Fruit fly (Drosophila melanogaster): Measurements from ENCODE around the gene Eip75B.

Eip75B gene

DNA sequence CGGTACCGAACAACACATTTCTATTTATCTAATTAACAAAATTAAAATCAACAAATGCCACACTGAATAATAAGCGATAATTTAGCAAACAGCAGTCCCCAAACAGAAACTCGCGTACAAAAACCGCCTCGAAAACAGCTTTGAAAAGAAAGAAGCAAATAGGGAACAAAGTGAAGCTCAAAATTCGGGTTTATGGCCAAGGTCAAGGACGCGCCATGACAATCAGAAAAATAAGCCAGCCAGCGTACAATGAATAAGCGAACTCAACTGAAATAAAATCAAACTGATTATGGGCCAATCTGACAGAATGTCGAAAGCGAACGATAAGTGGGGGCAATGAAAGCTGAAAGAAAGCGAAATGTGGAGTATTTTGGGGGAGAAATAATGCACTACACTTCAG is 143.0 kb downstream of the Eip75B start:
- no peak for TF ChIP-seq pan (optimal IDR thresholded peaks at IDR 0.05)
- peak; percentile 9 for TF ChIP-seq h (GFP tag; optimal IDR thresholded peaks at IDR 0.05)
- TF ChIP-seq CrebA (GFP tag; optimal IDR thresholded peaks at IDR 0.05; ENCODE audit: borderline replicate concordance) = peak; percentile 7
- TF ChIP-seq sv (GFP tag; optimal IDR thresholded peaks at IDR 0.05) = no peak
- TF ChIP-seq lola (GFP tag; optimal IDR thresholded peaks at IDR 0.05) = no peak
- no peak for TF ChIP-seq ey (GFP tag; optimal IDR thresholded peaks at IDR 0.05)
- no peak for TF ChIP-seq Vsx2 (GFP tag; optimal IDR thresholded peaks at IDR 0.05; ENCODE audit: partially characterized antibody)
- TF ChIP-seq CG32264 (GFP tag; optimal IDR thresholded peaks at IDR 0.05) = no peak
- no peak for TF ChIP-seq Hr83 (GFP tag; optimal IDR thresholded peaks at IDR 0.05; ENCODE audit: poor library complexity, severe bottlenecking)
- TF ChIP-seq Hr78 (GFP tag; optimal IDR thresholded peaks at IDR 0.05) = no peak
- no peak for TF ChIP-seq Myc (optimal IDR thresholded peaks at IDR 0.05)
- TF ChIP-seq Dfd (GFP tag; optimal IDR thresholded peaks at IDR 0.05) = no peak
- TF ChIP-seq dl (GFP tag; optimal IDR thresholded peaks at IDR 0.05; ENCODE audit: insufficient read depth in 1 of 2, partially characterized antibody in 2 of 2) = no peak
- no peak for TF ChIP-seq HLH106 (tag; optimal IDR thresholded peaks at IDR 0.05)
- TF ChIP-seq sage (GFP tag; optimal IDR thresholded peaks at IDR 0.05) = no peak
- TF ChIP-seq Hnf4 (GFP tag; optimal IDR thresholded peaks at IDR 0.05) = no peak
- TF ChIP-seq tai (GFP tag; optimal IDR thresholded peaks at IDR 0.05) = peak; percentile 35
- no peak for TF ChIP-seq Sp1 (GFP tag; optimal IDR thresholded peaks at IDR 0.05)
- no peak for TF ChIP-seq Rel (GFP tag; optimal IDR thresholded peaks at IDR 0.05)
- TF ChIP-seq Rel (tag; optimal IDR thresholded peaks at IDR 0.05) = peak; percentile 17
- no peak for TF ChIP-seq OdsH (GFP tag; optimal IDR thresholded peaks at IDR 0.05)
- TF ChIP-seq br (GFP tag; optimal IDR thresholded peaks at IDR 0.05) = no peak
- no peak for TF ChIP-seq Mio (GFP tag; optimal IDR thresholded peaks at IDR 0.05)
- no peak for TF ChIP-seq dmrt93B (GFP tag; optimal IDR thresholded peaks at IDR 0.05)
- no peak for TF ChIP-seq usp (GFP tag; optimal IDR thresholded peaks at IDR 0.05)

DNA sequence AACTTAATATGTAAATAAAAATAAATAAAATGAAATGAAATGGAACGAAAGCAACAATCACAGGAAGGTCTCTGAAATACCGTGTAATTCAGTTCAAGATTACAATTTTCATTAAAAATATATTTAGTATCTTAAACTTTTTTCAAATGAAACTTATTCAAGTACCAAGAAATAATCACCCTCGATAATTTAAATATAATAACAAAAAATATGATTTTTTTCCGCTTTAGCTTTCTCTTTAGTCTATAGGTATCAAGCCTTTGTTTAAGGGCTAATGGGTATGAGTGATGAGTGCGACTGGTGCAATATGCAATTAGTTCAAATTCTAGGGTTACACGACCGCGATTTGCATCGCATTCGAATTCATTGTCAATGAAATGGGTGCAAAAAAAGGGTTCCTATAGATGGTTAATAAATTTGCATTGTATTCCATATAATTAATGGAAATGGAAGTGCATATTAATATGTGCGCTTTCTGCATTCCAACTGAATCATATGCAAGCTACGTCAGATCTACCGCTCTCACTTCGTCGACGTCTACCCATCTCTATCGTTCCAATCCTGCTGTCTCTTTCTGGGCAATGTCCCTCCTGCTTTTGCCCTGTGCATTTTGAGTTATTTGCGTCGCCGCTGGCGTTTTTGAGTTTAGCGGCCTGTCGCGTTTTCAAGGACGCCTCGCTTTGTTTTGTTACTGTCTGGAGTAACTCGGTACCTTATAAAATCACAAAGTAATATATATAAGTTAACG is 146.6 kb downstream of the Eip75B start:
- TF ChIP-seq Sp1 (GFP tag; optimal IDR thresholded peaks at IDR 0.05) = no peak
- TF ChIP-seq CG32264 (GFP tag; optimal IDR thresholded peaks at IDR 0.05) = no peak
- TF ChIP-seq pan (optimal IDR thresholded peaks at IDR 0.05) = no peak
- TF ChIP-seq ey (GFP tag; optimal IDR thresholded peaks at IDR 0.05) = no peak
- no peak for TF ChIP-seq Dif (GFP tag; optimal IDR thresholded peaks at IDR 0.05; ENCODE audit: partially characterized antibody)
- TF ChIP-seq usp (GFP tag; optimal IDR thresholded peaks at IDR 0.05) = no peak
- TF ChIP-seq Hnf4 (GFP tag; optimal IDR thresholded peaks at IDR 0.05) = peak; percentile 53
- no peak for TF ChIP-seq dsf (GFP tag; optimal IDR thresholded peaks at IDR 0.05; ENCODE audit: borderline replicate concordance)
- TF ChIP-seq Dfd (GFP tag; optimal IDR thresholded peaks at IDR 0.05) = no peak
- TF ChIP-seq tai (GFP tag; optimal IDR thresholded peaks at IDR 0.05) = peak; percentile 67
- TF ChIP-seq lola (GFP tag; optimal IDR thresholded peaks at IDR 0.05) = no peak
- no peak for TF ChIP-seq Jra (GFP tag; optimal IDR thresholded peaks at IDR 0.05)
- no peak for TF ChIP-seq sage (GFP tag; optimal IDR thresholded peaks at IDR 0.05)
- peak; percentile 14 for TF ChIP-seq OdsH (GFP tag; optimal IDR thresholded peaks at IDR 0.05)
- TF ChIP-seq Myc (optimal IDR thresholded peaks at IDR 0.05) = no peak
- TF ChIP-seq jim (GFP tag; optimal IDR thresholded peaks at IDR 0.05) = no peak
- TF ChIP-seq Hr78 (GFP tag; optimal IDR thresholded peaks at IDR 0.05) = no peak
- no peak for TF ChIP-seq brk (GFP tag; optimal IDR thresholded peaks at IDR 0.05)
- no peak for TF ChIP-seq foxo (GFP tag; optimal IDR thresholded peaks at IDR 0.05)
- no peak for TF ChIP-seq Hr83 (GFP tag; optimal IDR thresholded peaks at IDR 0.05; ENCODE audit: poor library complexity, severe bottlenecking)
- TF ChIP-seq woc (GFP tag; optimal IDR thresholded peaks at IDR 0.05) = no peak
- TF ChIP-seq sv (GFP tag; optimal IDR thresholded peaks at IDR 0.05) = no peak
- TF ChIP-seq N (GFP tag; optimal IDR thresholded peaks at IDR 0.05) = no peak
- no peak for TF ChIP-seq Mio (GFP tag; optimal IDR thresholded peaks at IDR 0.05)
- no peak for TF ChIP-seq Vsx2 (GFP tag; optimal IDR thresholded peaks at IDR 0.05; ENCODE audit: partially characterized antibody)
- no peak for TF ChIP-seq GATAd (GFP tag; optimal IDR thresholded peaks at IDR 0.05)
- TF ChIP-seq dl (GFP tag; optimal IDR thresholded peaks at IDR 0.05; ENCODE audit: insufficient read depth in 1 of 2, partially characterized antibody in 2 of 2) = no peak
- peak; percentile 24 for TF ChIP-seq br (GFP tag; optimal IDR thresholded peaks at IDR 0.05)
- TF ChIP-seq Rel (GFP tag; optimal IDR thresholded peaks at IDR 0.05) = no peak
- TF ChIP-seq Rel (tag; optimal IDR thresholded peaks at IDR 0.05) = peak; percentile 47
- no peak for TF ChIP-seq dmrt93B (GFP tag; optimal IDR thresholded peaks at IDR 0.05)
- TF ChIP-seq HLH106 (tag; optimal IDR thresholded peaks at IDR 0.05) = no peak
- TF ChIP-seq fru (GFP tag; optimal IDR thresholded peaks at IDR 0.05) = peak; percentile 28
